ENCODE assay signal across 2 fruit fly cellular contexts in genomic region chr3R:4052801-4053200, dm6.
TF ChIP-seq lines count a peak whose summit lies in the region.

No protein-coding gene starts in this region.

- peak; percentile 4 to 45 for TF ChIP-seq CTCF in S2 (optimal IDR thresholded peaks at IDR 0.05; lab: Kevin White, UChicago)
- TF ChIP-seq CTCF in whole organism, embryonic (GFP tag; optimal IDR thresholded peaks at IDR 0.05; lab: Kevin White, UChicago) = peak; percentile 62

TF ChIP-seq in whole organism, embryonic, 481 proteins besides CTCF, POLR2A, EP300 and RAD21:
- TF ChIP-seq Hsf (GFP tag; optimal IDR thresholded peaks at IDR 0.05; lab: Kevin White, UChicago) = peak; percentile 45
- TF ChIP-seq CG11456 (GFP tag; IDR thresholded peaks at IDR 0.05; lab: Robert Waterston, UW) = 0 out of 3 replicates have a peak, but pooled peaks have one; percentile 25
- TF ChIP-seq Pdp1 (GFP tag; optimal IDR thresholded peaks at IDR 0.05; lab: Kevin White, UChicago) = peak in 1 of 2 experiments; percentile 92
- peak; percentile 34 for TF ChIP-seq Abd-B (GFP tag; optimal IDR thresholded peaks at IDR 0.05; lab: Kevin White, UChicago)
- TF ChIP-seq CG9876 (GFP tag; optimal IDR thresholded peaks at IDR 0.05; lab: Kevin White, UChicago) = peak; percentile 74
- TF ChIP-seq Bgb (GFP tag; IDR thresholded peaks at IDR 0.05; lab: Robert Waterston, UW; ENCODE audit: partially characterized antibody) = peak; percentile 91
- TF ChIP-seq nmo (GFP tag; optimal IDR thresholded peaks at IDR 0.05; lab: Kevin White, UChicago) = peak; percentile 14
- peak; percentile 78 for TF ChIP-seq Opbp (GFP tag; IDR thresholded peaks at IDR 0.05; lab: Robert Waterston, UW; ENCODE audit: partially characterized antibody)
- TF ChIP-seq CG17361 (GFP tag; IDR thresholded peaks at IDR 0.05; lab: Robert Waterston, UW) = peak; percentile 47; the same call in 2 of the 3 replicates
- TF ChIP-seq hb (GFP tag; IDR thresholded peaks at IDR 0.05; lab: Robert Waterston, UW; ENCODE audit: partially characterized antibody) = peak; percentile 79
- peak; percentile 84 for TF ChIP-seq vnd (GFP tag; IDR thresholded peaks at IDR 0.05; lab: Robert Waterston, UW; ENCODE audit: partially characterized antibody)
- TF ChIP-seq HmgD (GFP tag; optimal IDR thresholded peaks at IDR 0.05; lab: Kevin White, UChicago) = peak; percentile 8
- TF ChIP-seq amos (GFP tag; IDR thresholded peaks at IDR 0.05; lab: Robert Waterston, UW; ENCODE audit: partially characterized antibody) = peak; percentile 91
- peak; percentile 23 for TF ChIP-seq CG30020 (tag; optimal IDR thresholded peaks at IDR 0.05; lab: Kevin White, UChicago)
- peak; percentile 58 for TF ChIP-seq CG33213 (GFP tag; optimal IDR thresholded peaks at IDR 0.05; lab: Kevin White, UChicago)
- TF ChIP-seq CG11085 (GFP tag; IDR thresholded peaks at IDR 0.05; lab: Robert Waterston, UW) = 0 out of 2 replicates have a peak, but pooled peaks have one; percentile 34
- TF ChIP-seq CG3847 (GFP tag; IDR thresholded peaks at IDR 0.05; lab: Robert Waterston, UW) = peak; percentile 40
- peak; percentile 46 for TF ChIP-seq CG1603 (tag; optimal IDR thresholded peaks at IDR 0.05; lab: Kevin White, UChicago)
- peak; percentile 53; the same call in 1 of the 2 replicates for TF ChIP-seq Scr (GFP tag; IDR thresholded peaks at IDR 0.05; lab: Robert Waterston, UW; ENCODE audit: partially characterized antibody)
- peak; percentile 55; the same call in 1 of the 2 replicates for TF ChIP-seq sob (GFP tag; IDR thresholded peaks at IDR 0.05; lab: Robert Waterston, UW)
- peak; percentile 66; the same call in 2 of the 3 replicates for TF ChIP-seq CG7963 (GFP tag; IDR thresholded peaks at IDR 0.05; lab: Robert Waterston, UW; ENCODE audit: partially characterized antibody)
- TF ChIP-seq CG6791 (GFP tag; IDR thresholded peaks at IDR 0.05; lab: Robert Waterston, UW; ENCODE audit: partially characterized antibody) = peak; percentile 80; the same call in 2 of the 3 replicates
- peak; percentile 91 for TF ChIP-seq CG16813 (GFP tag; IDR thresholded peaks at IDR 0.05; lab: Robert Waterston, UW; ENCODE audit: partially characterized antibody)
- TF ChIP-seq CG11560 (tag; IDR thresholded peaks at IDR 0.05; lab: Robert Waterston, UW) = peak; percentile 22; the same call in 1 of the 3 replicates
- TF ChIP-seq CG12942 (GFP tag; optimal IDR thresholded peaks at IDR 0.05; lab: Kevin White, UChicago) = peak; percentile 19
- peak; percentile 51 for TF ChIP-seq CG8290 (GFP tag; optimal IDR thresholded peaks at IDR 0.05; lab: Kevin White, UChicago)
- TF ChIP-seq CG8290 (tag; optimal IDR thresholded peaks at IDR 0.05; lab: Kevin White, UChicago) = peak in 1 of 2 experiments; percentile 28
- peak; percentile 37 for TF ChIP-seq Hmr (GFP tag; optimal IDR thresholded peaks at IDR 0.05; lab: Kevin White, UChicago)
- peak; percentile 45; the same call in 1 of the 2 replicates for TF ChIP-seq Rfx (GFP tag; IDR thresholded peaks at IDR 0.05; lab: Robert Waterston, UW)
- peak; percentile 90 for TF ChIP-seq Lhr (GFP tag; optimal IDR thresholded peaks at IDR 0.05; lab: Kevin White, UChicago)
- TF ChIP-seq Xbp1 (GFP tag; optimal IDR thresholded peaks at IDR 0.05; lab: Kevin White, UChicago) = peak; percentile 16
- TF ChIP-seq knrl (GFP tag; IDR thresholded peaks at IDR 0.05; lab: Robert Waterston, UW; ENCODE audit: partially characterized antibody) = peak; percentile 88
- TF ChIP-seq pita (GFP tag; optimal IDR thresholded peaks at IDR 0.05; lab: Kevin White, UChicago) = peak; percentile 30
- TF ChIP-seq slbo (GFP tag; IDR thresholded peaks at IDR 0.05; lab: Robert Waterston, UW) = peak; percentile 46
- peak; percentile 75 for TF ChIP-seq CG10431 (GFP tag; optimal IDR thresholded peaks at IDR 0.05; lab: Kevin White, UChicago)
- TF ChIP-seq Ets65A (GFP tag; lab: Kevin White, UChicago) = peak; percentile 96
- peak; percentile 27; the same call in 2 of the 3 replicates for TF ChIP-seq Aef1 (GFP tag; IDR thresholded peaks at IDR 0.05; lab: Robert Waterston, UW)
- TF ChIP-seq CG32772 (GFP tag; IDR thresholded peaks at IDR 0.05; lab: Robert Waterston, UW) = peak; percentile 11; the same call in 1 of the 2 replicates
- peak; percentile 30; the same call in 1 of the 2 replicates for TF ChIP-seq CG8765 (GFP tag; IDR thresholded peaks at IDR 0.05; lab: Robert Waterston, UW)
- TF ChIP-seq inv (GFP tag; IDR thresholded peaks at IDR 0.05; lab: Robert Waterston, UW; ENCODE audit: partially characterized antibody) = peak; percentile 42; the same call in 1 of the 2 replicates
- peak; percentile 55; the same call in 1 of the 2 replicates for TF ChIP-seq bbx (GFP tag; IDR thresholded peaks at IDR 0.05; lab: Robert Waterston, UW; ENCODE audit: partially characterized antibody)
- 0 out of 3 replicates have a peak, but pooled peaks have one; percentile 17 for TF ChIP-seq gce (GFP tag; IDR thresholded peaks at IDR 0.05; lab: Robert Waterston, UW)
- TF ChIP-seq ase (GFP tag; IDR thresholded peaks at IDR 0.05; lab: Robert Waterston, UW) = peak; percentile 78; the same call in 2 of the 3 replicates
- TF ChIP-seq CG6689 (GFP tag; IDR thresholded peaks at IDR 0.05; lab: Robert Waterston, UW) = peak; percentile 6; the same call in 1 of the 2 replicates
- peak; percentile 0 for TF ChIP-seq CG13775 (GFP tag; optimal IDR thresholded peaks at IDR 0.05; lab: Kevin White, UChicago)
- peak; percentile 63; the same call in 2 of the 3 replicates for TF ChIP-seq CG34422 (GFP tag; IDR thresholded peaks at IDR 0.05; lab: Robert Waterston, UW)
- peak; percentile 83 for TF ChIP-seq CG14860 (GFP tag; IDR thresholded peaks at IDR 0.05; lab: Robert Waterston, UW; ENCODE audit: partially characterized antibody)
- TF ChIP-seq nerfin-1 (tag; optimal IDR thresholded peaks at IDR 0.05; lab: Kevin White, UChicago) = peak; percentile 33
- peak; percentile 38; the same call in 2 of the 3 replicates for TF ChIP-seq CG7357 (GFP tag; IDR thresholded peaks at IDR 0.05; lab: Robert Waterston, UW)
- peak; percentile 91 for TF ChIP-seq CG42726 (GFP tag; IDR thresholded peaks at IDR 0.05; lab: Robert Waterston, UW; ENCODE audit: partially characterized antibody)
- TF ChIP-seq sisA (GFP tag; IDR thresholded peaks at IDR 0.05; lab: Robert Waterston, UW) = peak; percentile 46; the same call in 1 of the 2 replicates
- peak; percentile 28 for TF ChIP-seq stwl (tag; optimal IDR thresholded peaks at IDR 0.05; lab: Kevin White, UChicago)
- peak; percentile 36; the same call in 1 of the 2 replicates for TF ChIP-seq CG6272 (GFP tag; IDR thresholded peaks at IDR 0.05; lab: Robert Waterston, UW)
- peak; percentile 39; the same call in 1 of the 2 replicates for TF ChIP-seq CG4404 (GFP tag; IDR thresholded peaks at IDR 0.05; lab: Robert Waterston, UW)
- TF ChIP-seq CG10366 (GFP tag; IDR thresholded peaks at IDR 0.05; lab: Robert Waterston, UW) = peak; percentile 31; the same call in 1 of the 2 replicates
- peak; percentile 38 for TF ChIP-seq pnt (GFP tag; optimal IDR thresholded peaks at IDR 0.05; lab: Kevin White, UChicago)
- peak; percentile 42; the same call in 1 of the 2 replicates for TF ChIP-seq gt (GFP tag; IDR thresholded peaks at IDR 0.05; lab: Robert Waterston, UW)
- peak; percentile 15; the same call in 1 of the 2 replicates for TF ChIP-seq Rx (GFP tag; IDR thresholded peaks at IDR 0.05; lab: Robert Waterston, UW)
- peak; percentile 33; the same call in 2 of the 3 replicates for TF ChIP-seq HLH4C (GFP tag; IDR thresholded peaks at IDR 0.05; lab: Robert Waterston, UW; ENCODE audit: partially characterized antibody)
